Worm (Caenorhabditis elegans) whole organism, young adult: ENCODE measurements around the gene C16C10.8.

Experiments used
- C06A6.2 ChIP-seq: fragments of 200-800 bp; sonication (Bioruptor generic); conservative IDR thresholded peaks from 2 replicates; pipeline ENCODE4 v1.3.6; 2022; ENCODE audit warnings: missing genetic modification characterization, missing compliant biosample characterization
- F37B4.10 ChIP-seq: fragments of 200-800 bp; sonication (Bioruptor generic); IDR thresholded peaks from 2 replicates; pipeline ENCODE4 v1.3.6; 2022; ENCODE audit warnings: missing genetic modification characterization, missing compliant biosample characterization
- F49E8.2 ChIP-seq: sonication (generic microtip); optimal IDR thresholded peaks from 3 replicates; lab custom pipeline; 2017; ENCODE audit warnings: missing genetic modification characterization, mild to moderate bottlenecking, missing compliant biosample characterization, antibody characterized with exemption, moderate library complexity; ENCODE audit not compliant: insufficient read depth
- F52B5.7 ChIP-seq: sonication (generic microtip); optimal IDR thresholded peaks from 2 replicates; lab custom pipeline; 2016; ENCODE audit warnings: mild to moderate bottlenecking, missing genetic modification characterization, missing compliant biosample characterization
- T26A5.8 ChIP-seq: sonication (generic microtip); optimal IDR thresholded peaks from 2 replicates; lab custom pipeline; 2016; ENCODE audit warnings: missing genetic modification characterization, missing compliant biosample characterization
- Y67H2A.10 ChIP-seq: fragments of 200-800 bp; sonication (Bioruptor generic); conservative IDR thresholded peaks from 2 replicates; pipeline ENCODE4 v1.3.6; 2022; ENCODE audit warnings: missing genetic modification reagents, missing genetic modification characterization, missing compliant biosample characterization
- Y79H2A.3 ChIP-seq: fragments of 200-800 bp; sonication (Bioruptor generic); conservative IDR thresholded peaks from 2 replicates; pipeline ENCODE4 v1.3.6; 2022; ENCODE audit warnings: missing genetic modification reagents, missing genetic modification characterization, missing compliant biosample characterization
- aptf-3 ChIP-seq: fragments of 200-800 bp; sonication (Bioruptor generic); IDR thresholded peaks from 2 replicates; pipeline ENCODE4 v1.3.6; 2022; ENCODE audit warnings: missing genetic modification characterization, missing compliant biosample characterization
- bed-2 ChIP-seq: fragments of 200-800 bp; sonication (Bioruptor generic); IDR thresholded peaks from 2 replicates; pipeline ENCODE4 v1.3.6; 2022; ENCODE audit warnings: missing genetic modification reagents, missing genetic modification characterization, missing compliant biosample characterization
- cebp-1 ChIP-seq, 2 experiments: fragments of 200-800 bp in 1 of 2; sonication (Bioruptor generic) in 1 of 2; sonication (generic microtip) in 1 of 2; IDR thresholded peaks in 1 of 2; optimal IDR thresholded peaks in 1 of 2; 2 replicates each; pipeline versions ENCODE4 v1.3.6 to Lab custom; 2017 to 2022; ENCODE audit warnings: missing compliant biosample characterization in 2 of 2, missing genetic modification characterization in 2 of 2, mild to moderate bottlenecking in 1 of 2, missing genetic modification reagents in 1 of 2, moderate library complexity in 1 of 2
- ceh-100 ChIP-seq: fragments of 200-800 bp; sonication (Bioruptor generic); IDR thresholded peaks from 2 replicates; pipeline ENCODE4 v1.3.6; 2022; ENCODE audit warnings: missing genetic modification reagents, missing genetic modification characterization, missing compliant biosample characterization
- ceh-58 ChIP-seq: fragments of 200-800 bp; sonication (Bioruptor generic); IDR thresholded peaks from 2 replicates; pipeline ENCODE4 v1.3.6; 2022; ENCODE audit warnings: missing genetic modification characterization, missing compliant biosample characterization
- die-1 ChIP-seq: sonication (generic microtip); optimal IDR thresholded peaks from 2 replicates; lab custom pipeline; 2016; ENCODE audit warnings: missing genotype, mild to moderate bottlenecking, missing genetic modification characterization, missing compliant biosample characterization
- dpff-1 ChIP-seq: sonication (generic microtip); optimal IDR thresholded peaks from 2 replicates; lab custom pipeline; 2017; ENCODE audit warnings: mild to moderate bottlenecking, missing genetic modification characterization, missing compliant biosample characterization
- egrh-3 ChIP-seq: fragments of 200-800 bp; sonication (Bioruptor generic); IDR thresholded peaks from 2 replicates; pipeline ENCODE4 v1.3.6; 2022; ENCODE audit warnings: missing genetic modification reagents, missing genetic modification characterization, missing compliant biosample characterization
- fkh-3 ChIP-seq: sonication (generic microtip); optimal IDR thresholded peaks from 2 replicates; lab custom pipeline; 2016; ENCODE audit warnings: mild to moderate bottlenecking, missing genetic modification characterization, missing compliant biosample characterization
- hmg-1.2 ChIP-seq: fragments of 200-800 bp; sonication (Bioruptor generic); IDR thresholded peaks from 2 replicates; pipeline ENCODE4 v1.3.6; 2022; ENCODE audit warnings: missing genetic modification reagents, missing genetic modification characterization, missing compliant biosample characterization
- lag-1 ChIP-seq: fragments of 200-800 bp; sonication (Bioruptor generic); IDR thresholded peaks from 2 replicates; pipeline ENCODE4 v1.3.6; 2022; ENCODE audit warnings: missing genetic modification reagents, missing genetic modification characterization, missing compliant biosample characterization
- lin-40 ChIP-seq: sonication (generic microtip); optimal IDR thresholded peaks from 2 replicates; lab custom pipeline; 2016; ENCODE audit warnings: missing genetic modification characterization, mild to moderate bottlenecking, missing compliant biosample characterization, missing genotype, missing genetic modification reagents
- lin-54 ChIP-seq: fragments of 200-800 bp; sonication (Bioruptor generic); optimal IDR thresholded peaks from 2 replicates; lab custom pipeline; 2018; ENCODE audit warnings: mild to moderate bottlenecking, missing genetic modification characterization, missing compliant biosample characterization
- lsy-27 ChIP-seq: sonication (generic microtip); optimal IDR thresholded peaks from 2 replicates; lab custom pipeline; 2017; ENCODE audit warnings: missing genetic modification characterization, mild to moderate bottlenecking, missing compliant biosample characterization, antibody characterized with exemption, missing genotype, borderline replicate concordance; ENCODE audit not compliant: insufficient read depth
- mcd-1 ChIP-seq: fragments of 200-800 bp; sonication (Bioruptor generic); IDR thresholded peaks from 2 replicates; pipeline ENCODE4 v1.3.6; 2022; ENCODE audit warnings: missing genetic modification reagents, missing genetic modification characterization, missing compliant biosample characterization
- mes-4 ChIP-seq: sonication (generic microtip); optimal IDR thresholded peaks from 2 replicates; lab custom pipeline; 2016; ENCODE audit warnings: missing genotype, missing genetic modification characterization, missing compliant biosample characterization
- nfyb-1 ChIP-seq: fragments of 200-800 bp; sonication (Bioruptor generic); IDR thresholded peaks from 2 replicates; pipeline ENCODE4 v1.3.6; 2022; ENCODE audit warnings: missing genetic modification reagents, missing genetic modification characterization, missing compliant biosample characterization
- pha-4 ChIP-seq: fragments of 150-350 bp; sonication (generic microtip); optimal IDR thresholded peaks from 2 replicates; lab custom pipeline; 2014; ENCODE audit warnings: missing biosample characterization, missing genetic modification reagents, missing genetic modification characterization
- snpc-1.1 ChIP-seq: sonication (generic microtip); optimal IDR thresholded peaks from 2 replicates; lab custom pipeline; 2017; ENCODE audit warnings: missing genetic modification characterization, mild to moderate bottlenecking, missing compliant biosample characterization, antibody characterized with exemption, moderate library complexity, missing genotype, missing genetic modification reagents; ENCODE audit not compliant: insufficient read depth
- snpc-1.3 ChIP-seq: sonication (generic microtip); optimal IDR thresholded peaks from 2 replicates; lab custom pipeline; 2017; ENCODE audit warnings: missing genetic modification characterization, mild to moderate bottlenecking, missing compliant biosample characterization, antibody characterized with exemption, moderate library complexity, missing genotype, missing genetic modification reagents; ENCODE audit not compliant: insufficient read depth
- snpc-4 ChIP-seq, 5 experiments: fragments of 150-350 bp in 1 of 5; sonication (generic microtip) in 4 of 5; optimal IDR thresholded peaks; 2 replicates each; lab custom pipeline; 2014 to 2018; ENCODE audit warnings: missing genetic modification characterization in 5 of 5, missing biosample characterization in 3 of 5, antibody characterized with exemption in 2 of 5, mild to moderate bottlenecking in 2 of 5, missing compliant biosample characterization in 2 of 5, missing genotype in 2 of 5, moderate library complexity in 2 of 5, missing genetic modification reagents in 1 of 5
- unc-130 ChIP-seq: sonication (generic microtip); optimal IDR thresholded peaks from 2 replicates; lab custom pipeline; 2016; ENCODE audit warnings: missing genetic modification reagents, missing genetic modification characterization, missing compliant biosample characterization
- zfh-2 ChIP-seq: fragments of 200-800 bp; sonication (Bioruptor generic); conservative IDR thresholded peaks from 2 replicates; pipeline ENCODE4 v1.3.6; 2022; ENCODE audit warnings: missing genetic modification reagents, missing genetic modification characterization, missing compliant biosample characterization
- ztf-25 ChIP-seq: fragments of 200-800 bp; sonication (Bioruptor generic); IDR thresholded peaks from 2 replicates; pipeline ENCODE4 v1.3.6; 2022; ENCODE audit warnings: missing genetic modification reagents, missing genetic modification characterization, missing compliant biosample characterization
- ztf-26 ChIP-seq: sonication (generic microtip); optimal IDR thresholded peaks from 2 replicates; lab custom pipeline; 2017; ENCODE audit warnings: missing genetic modification characterization, missing compliant biosample characterization
- ztf-28 ChIP-seq: fragments of 200-800 bp; sonication (Bioruptor generic); IDR thresholded peaks from 2 replicates; pipeline ENCODE4 v1.3.6; 2022; ENCODE audit warnings: missing genetic modification reagents, missing genetic modification characterization, missing compliant biosample characterization
- ztf-3 ChIP-seq: fragments of 200-800 bp; sonication (Bioruptor generic); optimal IDR thresholded peaks from 2 replicates; lab custom pipeline; 2018; ENCODE audit warnings: mild to moderate bottlenecking, missing genetic modification characterization, missing compliant biosample characterization
- ztf-6 ChIP-seq: fragments of 200-800 bp; sonication (Bioruptor generic); IDR thresholded peaks from 2 replicates; pipeline ENCODE4 v1.3.6; 2022; ENCODE audit warnings: missing genetic modification reagents, missing genetic modification characterization, missing compliant biosample characterization

The C16C10.8 gene

DNA sequence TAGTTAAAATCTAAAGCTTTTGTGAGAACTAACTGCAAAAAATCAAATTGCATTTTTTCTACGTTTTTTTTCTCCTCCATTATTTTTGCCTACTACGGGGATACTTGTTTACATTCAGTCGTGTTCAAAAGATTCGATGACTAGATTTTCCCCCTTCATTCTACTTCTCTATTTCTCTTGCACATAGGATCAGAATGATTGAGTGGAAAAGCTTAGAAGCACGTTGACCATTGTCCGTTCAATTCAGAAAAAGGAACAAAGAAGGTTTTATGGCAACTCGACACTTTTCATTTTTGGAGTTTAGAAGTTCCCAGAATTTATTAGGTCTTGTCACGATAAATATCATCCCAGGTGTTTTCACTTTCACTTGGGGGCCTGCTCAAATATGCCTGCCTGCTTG lies 26.8 kb downstream of the C16C10.8 start:
- TF ChIP-seq aptf-3 (GFP tag; lab: Robert Waterston, UW) (no peak), F49E8.2 (tag; lab: Kevin White, UChicago) (no peak), lin-54 (GFP tag; lab: Kevin White, UChicago) (no peak), snpc-1.1 (tag; lab: Kevin White, UChicago) (no peak), ceh-58 (GFP tag; lab: Robert Waterston, UW) (no peak), bed-2 (GFP tag; lab: Robert Waterston, UW) (no peak), C06A6.2 (GFP tag; lab: Robert Waterston, UW) (no peak), lag-1 (GFP tag; lab: Robert Waterston, UW) (no peak)

DNA sequence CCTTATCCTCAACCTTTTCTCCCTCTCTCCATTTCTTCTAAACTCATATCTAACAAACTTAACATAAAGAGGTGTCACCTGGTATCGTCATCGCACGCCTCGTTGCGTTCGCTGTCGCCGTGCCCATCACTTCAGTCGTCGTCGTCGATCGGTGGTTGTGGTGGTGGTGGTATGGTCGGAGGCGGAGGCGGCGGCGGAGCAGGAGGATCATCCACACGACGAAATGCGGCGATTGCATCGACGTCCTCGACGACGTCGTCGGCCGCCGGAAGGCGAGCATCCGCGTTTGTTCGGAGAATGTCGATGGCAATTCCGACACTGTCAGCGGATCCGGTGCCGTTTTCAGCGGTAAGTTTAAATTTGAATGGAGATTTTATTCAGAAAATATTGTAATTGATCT lies 29.9 kb downstream of the C16C10.8 start:
- TF ChIP-seq pha-4 (tag; lab: Kevin White, UChicago) (no peak), ztf-3 (no peak), unc-130 (GFP tag; lab: Kevin White, UChicago) (no peak), F52B5.7 (tag; lab: Kevin White, UChicago) (no peak), snpc-4 (GFP tag; optimal IDR thresholded peaks at IDR 0.05; lab: Kevin White, UChicago) (no peak), snpc-4 (tag; optimal IDR thresholded peaks at IDR 0.05; lab: Kevin White, UChicago) (no peak), ztf-25 (GFP tag; lab: Robert Waterston, UW) (no peak), fkh-3 (tag; lab: Kevin White, UChicago) (no peak), cebp-1 (GFP tag; IDR thresholded peaks at IDR 0.05; lab: Robert Waterston, UW) (no peak), cebp-1 (tag; optimal IDR thresholded peaks at IDR 0.05; lab: Kevin White, UChicago) (no peak), ztf-6 (GFP tag; lab: Robert Waterston, UW) (no peak), mes-4 (no peak), T26A5.8 (tag; lab: Kevin White, UChicago) (no peak), lsy-27 (tag; lab: Kevin White, UChicago) (no peak), ceh-100 (no peak), ztf-26 (tag; lab: Kevin White, UChicago) (no peak), egrh-3 (GFP tag; lab: Robert Waterston, UW) (peak; percentile 58; the same call in 1 of the 2 replicates), bed-2 (GFP tag; lab: Robert Waterston, UW) (0 out of 2 replicates have a peak, but pooled peaks have one; percentile 58), ztf-28 (GFP tag; lab: Robert Waterston, UW) (no peak), hmg-1.2 (GFP tag; lab: Robert Waterston, UW) (no peak), die-1 (tag; lab: Kevin White, UChicago) (no peak), Y67H2A.10 (GFP tag; lab: Robert Waterston, UW) (no peak), dpff-1 (tag; lab: Kevin White, UChicago) (no peak), lin-40 (no peak), zfh-2 (GFP tag; lab: Robert Waterston, UW) (peak; percentile 88), Y79H2A.3 (GFP tag; lab: Robert Waterston, UW) (no peak), mcd-1 (GFP tag; lab: Robert Waterston, UW) (no peak), snpc-1.3 (tag; lab: Kevin White, UChicago) (no peak)

DNA sequence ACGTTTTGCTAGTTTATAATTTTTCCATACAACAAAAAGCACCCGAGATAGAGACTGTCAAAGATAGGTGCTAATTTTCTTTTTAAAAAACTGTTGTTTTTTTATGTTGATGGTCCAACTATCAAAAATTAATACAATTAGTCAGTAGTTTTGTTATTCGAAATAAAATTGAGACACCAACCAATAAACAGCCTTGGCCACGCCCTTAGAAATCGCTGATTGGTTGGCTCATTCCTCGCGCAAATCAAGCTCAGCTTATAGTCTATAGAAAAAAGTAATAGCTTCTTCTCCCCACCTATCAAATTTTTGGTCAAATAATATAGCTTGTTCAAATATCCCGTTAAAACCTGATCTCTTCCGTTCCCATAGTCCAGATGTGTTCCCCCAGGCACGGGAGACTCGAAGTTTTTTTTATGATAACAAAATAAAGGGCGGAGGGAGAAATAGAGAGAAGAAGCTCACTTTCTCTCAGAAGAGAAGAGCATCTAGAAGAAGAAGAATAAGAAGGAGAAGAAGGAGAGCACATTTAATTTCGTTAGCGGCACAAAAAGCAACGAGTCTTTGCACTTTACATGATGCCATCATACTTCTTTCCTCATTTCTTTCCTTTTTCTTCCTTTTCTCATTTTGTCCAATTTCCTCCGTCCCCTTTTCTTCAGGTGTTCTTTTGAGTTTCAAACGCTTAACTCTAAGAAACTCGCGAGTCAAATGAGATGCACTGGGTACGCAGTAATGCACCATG lies 32.0 kb downstream of the C16C10.8 start:
- no peak for TF ChIP-seq F37B4.10 (GFP tag; lab: Robert Waterston, UW)
- TF ChIP-seq nfyb-1 = peak; percentile 59
